Fruit fly (Drosophila melanogaster): ENCODE data around the gene Ugt316A1.

Ugt316A1 gene

DNA sequence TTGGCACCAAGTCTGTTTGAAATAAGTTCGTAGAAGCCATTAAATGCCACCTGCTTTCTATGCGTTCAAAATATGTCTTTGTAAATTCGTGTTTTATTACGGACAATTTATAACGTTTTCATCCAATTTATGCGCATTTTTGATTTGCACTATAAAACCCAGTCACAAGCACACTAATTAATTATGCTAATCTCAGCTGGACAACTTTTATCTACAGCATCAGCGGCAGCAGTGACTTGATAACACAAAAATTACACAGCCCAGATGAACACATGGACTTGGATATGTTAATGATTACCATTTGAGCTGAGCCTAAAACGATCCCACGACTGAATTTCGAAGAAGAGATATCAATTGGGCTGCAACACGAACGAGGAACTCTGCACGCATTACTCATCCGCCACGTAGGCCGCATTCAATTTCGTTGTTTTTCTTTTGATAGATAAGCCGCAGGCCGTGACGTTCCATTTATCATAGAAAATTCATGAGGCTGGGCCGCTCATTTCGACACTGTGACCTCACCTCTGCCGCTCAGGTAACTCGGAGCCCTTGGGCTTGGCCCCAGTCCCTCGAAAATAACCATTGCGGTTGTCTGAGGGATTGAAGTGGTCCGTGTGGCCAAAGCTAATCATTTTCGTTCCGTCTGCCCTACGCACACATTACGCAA, 49.4 kb downstream of the Ugt316A1 start:
- TF ChIP-seq psq (optimal IDR thresholded peaks at IDR 0.05): no peak
- no peak for TF ChIP-seq h (optimal IDR thresholded peaks at IDR 0.05)
- TF ChIP-seq insv (optimal IDR thresholded peaks at IDR 0.05): no peak
- TF ChIP-seq ttk (optimal IDR thresholded peaks at IDR 0.05): no peak
- no peak for TF ChIP-seq Sin3A (optimal IDR thresholded peaks at IDR 0.05)
- no peak for TF ChIP-seq Myc (optimal IDR thresholded peaks at IDR 0.05)

DNA sequence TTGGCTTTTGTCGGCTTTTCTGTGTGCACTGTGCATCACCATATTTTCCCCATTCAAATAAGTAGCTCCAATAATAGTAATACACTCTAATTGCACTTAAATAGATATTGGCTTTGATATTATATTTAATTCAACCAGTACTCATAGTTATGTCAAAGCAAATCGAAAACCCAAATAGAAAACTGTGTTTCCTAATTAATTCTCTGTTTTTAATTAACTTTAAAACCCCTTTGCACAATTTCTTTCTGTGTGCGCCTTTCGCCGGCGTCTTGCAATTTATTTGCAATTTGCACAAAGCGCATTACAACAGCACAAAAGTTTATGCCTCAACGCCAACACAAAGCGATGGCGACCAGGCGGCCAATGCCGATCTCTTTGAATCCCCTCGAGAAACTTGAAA, 51.4 kb downstream of the Ugt316A1 start:
- TF ChIP-seq ttk (optimal IDR thresholded peaks at IDR 0.05) (no peak), insv (optimal IDR thresholded peaks at IDR 0.05) (no peak), Myc (optimal IDR thresholded peaks at IDR 0.05) (no peak), h (optimal IDR thresholded peaks at IDR 0.05) (no peak), Sin3A (optimal IDR thresholded peaks at IDR 0.05) (no peak), psq (optimal IDR thresholded peaks at IDR 0.05) (no peak)

Data from Kc167 (cell line).